Worm (Caenorhabditis elegans): ENCODE data around the gene srj-32.
"Not testable (repeated sequence)": the region's sequence is repeated elsewhere in the genome, so short reads cannot be mapped to it uniquely, and the experiment has no call there.

Gene srj-32

ce11 chrV:7321915-7322314, 24.8 kb upstream of the srj-32 start, which contains the start of gene F10G2.10:
TSS of gene F10G2.10 (plus strand) at chrV:7322215.
- TF ChIP-seq swsn-7 (tag; optimal IDR thresholded peaks at IDR 0.05) (no peak), blmp-1 (tag; optimal IDR thresholded peaks at IDR 0.05) (no peak), nhr-85 (tag) (no peak), pag-3 (tag; optimal IDR thresholded peaks at IDR 0.05; ENCODE audit: borderline replicate concordance, insufficient read depth) (no peak), Y116A8C.19 (tag; optimal IDR thresholded peaks at IDR 0.05; ENCODE audit: borderline replicate concordance) (no peak), nhr-12 (tag; optimal IDR thresholded peaks at IDR 0.05) (no peak), unc-98 (GFP tag; IDR thresholded peaks at IDR 0.05) (no peak), F16B12.6 (tag; optimal IDR thresholded peaks at IDR 0.05) (no peak), nhr-237 (tag; optimal IDR thresholded peaks at IDR 0.05) (no peak), isw-1 (GFP tag; IDR thresholded peaks at IDR 0.05) (no peak), mdl-1 (tag; optimal IDR thresholded peaks at IDR 0.05) (no peak), ets-5 (GFP tag; IDR thresholded peaks at IDR 0.05) (no peak), nhr-20 (tag; optimal IDR thresholded peaks at IDR 0.05) (no peak), nhr-71 (tag; optimal IDR thresholded peaks at IDR 0.05) (no peak), xbp-1 (tag; optimal IDR thresholded peaks at IDR 0.05) (no peak), skn-1 (tag; optimal IDR thresholded peaks at IDR 0.05) (no peak), aly-2 (tag; optimal IDR thresholded peaks at IDR 0.05) (no peak), unc-86 (tag; optimal IDR thresholded peaks at IDR 0.05) (no peak), ama-1 (optimal IDR thresholded peaks at IDR 0.05) (no peak)

ce11 chrV:7320909-7321308, 23.7 kb upstream of the srj-32 start, which contains the start of gene lmd-4:
TSS of gene lmd-4 (minus strand) at chrV:7321009.
- TF ChIP-seq nhr-11 (tag; optimal IDR thresholded peaks at IDR 0.05) = no peak
- TF ChIP-seq pax-3 (tag; optimal IDR thresholded peaks at IDR 0.05) = no peak
- TF ChIP-seq efl-1 (optimal IDR thresholded peaks at IDR 0.05) = no peak
- peak in 1 of 2 experiments; percentile 17 for TF ChIP-seq efl-1 (GFP tag; optimal IDR thresholded peaks at IDR 0.05 in 1 of 2)

- no peak for TF ChIP-seq nhr-19 (GFP tag; conservative IDR thresholded peaks at IDR 0.05)
Measured at ce11 chrV:7313233-7313632, 16.1 kb upstream of the srj-32 start, which contains the start of gene srx-6. TSS of gene srx-6 (minus strand) at chrV:7313333.

ce11 chrV:7307089-7307488, 9.9 kb upstream of the srj-32 start, which contains the start of gene F07G11.1:
TSS of gene F07G11.1 (plus strand) at chrV:7307389.
- TF ChIP-seq efl-1 (optimal IDR thresholded peaks at IDR 0.05) (no peak), efl-1 (GFP tag; optimal IDR thresholded peaks at IDR 0.05 in 1 of 2) (peak in 1 of 2 experiments; percentile 28), nhr-90 (tag; optimal IDR thresholded peaks at IDR 0.05; ENCODE audit: poor library complexity) (no peak), nhr-84 (tag; optimal IDR thresholded peaks at IDR 0.05) (no peak), lin-15B (tag; optimal IDR thresholded peaks at IDR 0.05) (no peak), lin-13 (GFP tag; optimal IDR thresholded peaks at IDR 0.05) (no peak)

- not testable (repeated sequence) for TF ChIP-seq nhr-20, fos-1, jun-1 (tag; optimal IDR thresholded peaks at IDR 0.05)
Measured at ce11 chrV:7304506-7304905, 7.3 kb upstream of the srj-32 start, which contains the start of gene F07G11.2. TSS of gene F07G11.2 (plus strand) at chrV:7304806.

- TF ChIP-seq nhr-84 (tag; optimal IDR thresholded peaks at IDR 0.05) = no peak
- no peak for TF ChIP-seq sox-4 (tag; optimal IDR thresholded peaks at IDR 0.05)
- no peak for TF ChIP-seq ceh-63 (GFP tag; optimal IDR thresholded peaks at IDR 0.05)
- TF ChIP-seq irx-1 (tag; optimal IDR thresholded peaks at IDR 0.05) = no peak
- no peak for TF ChIP-seq aly-2 (tag; optimal IDR thresholded peaks at IDR 0.05)
- no peak for TF ChIP-seq efl-1 (optimal IDR thresholded peaks at IDR 0.05)
- TF ChIP-seq efl-1 (GFP tag; optimal IDR thresholded peaks at IDR 0.05 in 1 of 2) = no peak
- no peak for TF ChIP-seq efl-3 (GFP tag; optimal IDR thresholded peaks at IDR 0.05)
- no peak for TF ChIP-seq dsc-1 (tag; optimal IDR thresholded peaks at IDR 0.05)
- no peak for TF ChIP-seq fkh-10 (GFP tag; optimal IDR thresholded peaks at IDR 0.05)
- TF ChIP-seq snpc-4 (tag; optimal IDR thresholded peaks at IDR 0.05) = no peak
- TF ChIP-seq F16B12.6 (tag; optimal IDR thresholded peaks at IDR 0.05) = no peak
- TF ChIP-seq isw-1 (GFP tag; IDR thresholded peaks at IDR 0.05) = no peak
- TF ChIP-seq nhr-11 (tag; optimal IDR thresholded peaks at IDR 0.05) = no peak
- no peak for TF ChIP-seq lin-35 (GFP tag; optimal IDR thresholded peaks at IDR 0.05)
- no peak for TF ChIP-seq mab-9 (GFP tag; IDR thresholded peaks at IDR 0.05)
- TF ChIP-seq unc-30 (tag; optimal IDR thresholded peaks at IDR 0.05) = no peak
Measured at ce11 chrV:7298463-7298862, 1.3 kb upstream of the srj-32 start, which contains the start of gene F07G11.3. TSS of gene F07G11.3 (plus strand) at chrV:7298763.
